Worm (Caenorhabditis elegans) whole organism, late embryonic: ENCODE data around the gene ddx-23.

Experiments used
- ceh-22 ChIP-seq: sonication (generic microtip); optimal IDR thresholded peaks from 2 replicates; lab custom pipeline; 2017; ENCODE audit warnings: missing biosample characterization, missing genetic modification characterization
- ceh-6 ChIP-seq: fragments of 200-800 bp; sonication (Bioruptor generic); optimal IDR thresholded peaks from 2 replicates; lab custom pipeline; 2018; ENCODE audit warnings: mild to moderate bottlenecking, missing genetic modification characterization, missing compliant biosample characterization
- elt-2 ChIP-seq: sonication (generic microtip); optimal IDR thresholded peaks from 2 replicates; lab custom pipeline; 2016; ENCODE audit warnings: missing genetic modification reagents, missing genetic modification characterization, missing compliant biosample characterization
- pat-9 ChIP-seq: fragments of 200-800 bp; sonication (Bioruptor generic); optimal IDR thresholded peaks from 2 replicates; lab custom pipeline; 2018; ENCODE audit warnings: mild to moderate bottlenecking, missing genetic modification characterization, moderate library complexity, missing compliant biosample characterization
- ref-2 ChIP-seq: sonication (generic microtip); optimal IDR thresholded peaks from 2 replicates; lab custom pipeline; 2016; ENCODE audit warnings: missing genetic modification characterization, missing compliant biosample characterization
- rnt-1 ChIP-seq: sonication (generic microtip); optimal IDR thresholded peaks from 2 replicates; lab custom pipeline; 2016; ENCODE audit warnings: missing genetic modification characterization, missing compliant biosample characterization
- unc-55 ChIP-seq: sonication (generic microtip); optimal IDR thresholded peaks from 2 replicates; lab custom pipeline; 2017; ENCODE audit warnings: missing biosample characterization, missing genetic modification reagents, missing genetic modification characterization
- zip-5 ChIP-seq: sonication (generic microtip); optimal IDR thresholded peaks from 2 replicates; lab custom pipeline; 2016; ENCODE audit warnings: missing genetic modification characterization, missing compliant biosample characterization

DNA sequence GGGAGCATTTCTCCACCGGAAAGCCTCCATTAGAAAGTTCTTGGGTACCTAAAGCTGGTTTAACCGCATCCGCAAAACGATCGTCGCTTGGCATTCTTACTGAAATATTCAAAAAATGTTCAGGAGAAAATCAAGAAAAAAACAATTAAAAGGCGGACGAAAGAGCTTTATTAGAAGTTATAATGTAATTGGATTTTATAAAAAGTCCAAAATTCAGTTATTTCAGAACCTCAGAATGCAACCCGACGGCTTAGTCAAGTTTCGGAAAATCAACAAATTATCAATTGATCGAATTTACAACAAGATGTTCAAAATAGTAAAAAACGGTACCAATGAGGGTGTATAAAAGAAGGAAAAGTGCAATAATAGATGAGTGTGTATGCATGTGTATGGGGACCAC, 42.8 kb upstream of the ddx-23 start, which contains the start of gene pxl-1:
- TF ChIP-seq elt-2 (no peak), zip-5 (tag; lab: Kevin White, UChicago) (no peak), ref-2 (tag; lab: Kevin White, UChicago) (no peak), ceh-22 (tag; lab: Kevin White, UChicago) (no peak), unc-55 (GFP tag; lab: Kevin White, UChicago) (no peak), ceh-6 (no peak), rnt-1 (tag; lab: Kevin White, UChicago) (no peak), pat-9 (tag; lab: Kevin White, UChicago) (no peak)
